Fruit fly (Drosophila melanogaster) whole organism, embryonic: ENCODE data around the gene ninaE.
A peak's percentile ranks its signal among the peaks of the same experiment; 100 is the strongest.

Experiments used
- Atf6 ChIP-seq: fragments of 200-800 bp; sonication (Bioruptor generic); IDR thresholded peaks from 2 replicates; pipeline ENCODE4 v1.3.6; 2022; ENCODE audit warnings: missing biosample characterization, missing genetic modification characterization
- CG1024 ChIP-seq: fragments of 200-800 bp; sonication (Bioruptor generic); IDR thresholded peaks from 2 replicates; pipeline ENCODE4 v1.3.6; 2022; ENCODE audit warnings: missing biosample characterization, missing genetic modification characterization
- CG10274 ChIP-seq: fragments of 200-800 bp; sonication (Bioruptor generic); optimal IDR thresholded peaks from 3 replicates; lab custom pipeline; 2017; ENCODE audit warnings: missing biosample characterization, mild to moderate bottlenecking, missing genetic modification characterization
- CG10431 ChIP-seq: fragments of 200-800 bp; sonication (Bioruptor generic); optimal IDR thresholded peaks from 3 replicates; lab custom pipeline; 2018; ENCODE audit warnings: missing biosample characterization, mild to moderate bottlenecking, missing genetic modification characterization
- CG10462 ChIP-seq: fragments of 200-800 bp; sonication (Bioruptor generic); optimal IDR thresholded peaks from 2 replicates; lab custom pipeline; 2016; ENCODE audit warnings: missing biosample characterization, missing genetic modification characterization
- CG11696 ChIP-seq: fragments of 200-800 bp; sonication (Bioruptor generic); IDR thresholded peaks from 2 replicates; pipeline ENCODE4 v1.3.6; 2022; ENCODE audit warnings: missing biosample characterization, missing genetic modification characterization
- CG13296 ChIP-seq: fragments of 200-800 bp; sonication (Bioruptor generic); optimal IDR thresholded peaks from 3 replicates; lab custom pipeline; 2018; ENCODE audit warnings: missing biosample characterization, mild to moderate bottlenecking, missing genetic modification characterization
- CG15514 ChIP-seq: fragments of 200-800 bp; sonication (Bioruptor generic); optimal IDR thresholded peaks from 3 replicates; lab custom pipeline; 2017; ENCODE audit warnings: missing biosample characterization, missing genetic modification characterization, mild to moderate bottlenecking, moderate library complexity, missing genetic modification reagents
- CG15601 ChIP-seq: fragments of 200-800 bp; sonication (Bioruptor generic); optimal IDR thresholded peaks from 3 replicates; lab custom pipeline; 2019; ENCODE audit warnings: missing biosample characterization, mild to moderate bottlenecking, missing genetic modification characterization, moderate library complexity
- CG1603 ChIP-seq: fragments of 200-800 bp; sonication (Bioruptor generic); optimal IDR thresholded peaks from 2 replicates; lab custom pipeline; 2019; ENCODE audit warnings: missing biosample characterization, mild to moderate bottlenecking, missing genetic modification characterization, moderate library complexity
- CG16779 ChIP-seq: fragments of 200-800 bp; sonication (Bioruptor generic); IDR thresholded peaks from 2 replicates; pipeline ENCODE4 v1.3.6; 2022; ENCODE audit warnings: missing biosample characterization, missing genetic modification characterization
- CG18599 ChIP-seq: fragments of 200-800 bp; sonication (Bioruptor generic); optimal IDR thresholded peaks from 3 replicates; lab custom pipeline; 2017; ENCODE audit warnings: missing biosample characterization, missing genetic modification characterization, mild to moderate bottlenecking, moderate library complexity, missing genetic modification reagents
- CG34376 ChIP-seq: fragments of 200-800 bp; sonication (Bioruptor generic); optimal IDR thresholded peaks from 2 replicates; lab custom pipeline; 2018; ENCODE audit warnings: missing biosample characterization, mild to moderate bottlenecking, missing genetic modification characterization
- CG5180 ChIP-seq: fragments of 200-800 bp; sonication (Bioruptor generic); optimal IDR thresholded peaks from 3 replicates; lab custom pipeline; 2017; ENCODE audit warnings: missing biosample characterization, missing genetic modification characterization, mild to moderate bottlenecking, moderate library complexity, missing genetic modification reagents
- CG6175 ChIP-seq: fragments of 200-800 bp; sonication (Bioruptor generic); IDR thresholded peaks from 3 replicates; pipeline ENCODE4 v1.3.6; 2022; ENCODE audit warnings: missing biosample characterization, missing genetic modification characterization
- CG6765 ChIP-seq: fragments of 200-800 bp; sonication (Bioruptor generic); optimal IDR thresholded peaks from 3 replicates; lab custom pipeline; 2017; ENCODE audit warnings: missing biosample characterization, mild to moderate bottlenecking, missing genetic modification characterization
- CG8089 ChIP-seq: fragments of 200-800 bp; sonication (Bioruptor generic); optimal IDR thresholded peaks from 3 replicates; lab custom pipeline; 2016; ENCODE audit warnings: missing biosample characterization, missing genetic modification characterization
- CG9609 ChIP-seq: fragments of 200-800 bp; sonication (Bioruptor generic); optimal IDR thresholded peaks from 3 replicates; lab custom pipeline; 2016; ENCODE audit warnings: missing biosample characterization, missing genetic modification characterization
- CkIIα-i1 ChIP-seq: fragments of 200-800 bp; sonication (Bioruptor generic); IDR thresholded peaks from 2 replicates; pipeline ENCODE4 v1.3.6; 2022; ENCODE audit warnings: missing biosample characterization, missing genetic modification characterization
- E2f2 ChIP-seq: fragments of 200-800 bp; sonication (Bioruptor generic); IDR thresholded peaks from 2 replicates; pipeline ENCODE4 v1.3.6; 2022; ENCODE audit warnings: missing biosample characterization, missing genetic modification characterization
- Fer3 ChIP-seq: fragments of 200-800 bp; sonication (Bioruptor generic); optimal IDR thresholded peaks from 2 replicates; lab custom pipeline; 2018; ENCODE audit warnings: missing biosample characterization, mild to moderate bottlenecking, missing genetic modification characterization, moderate library complexity
- Gug ChIP-seq: fragments of 200-800 bp; sonication (Bioruptor generic); IDR thresholded peaks from 4 replicates; pipeline ENCODE4 v1.3.6; 2022; ENCODE audit warnings: missing biosample characterization, missing genetic modification characterization
- Nf-YB ChIP-seq: fragments of 200-800 bp; sonication (Bioruptor generic); optimal IDR thresholded peaks from 3 replicates; lab custom pipeline; 2019; ENCODE audit warnings: missing biosample characterization, mild to moderate bottlenecking, missing genetic modification characterization, moderate library complexity
- Optix ChIP-seq: fragments of 200-800 bp; sonication (Bioruptor generic); IDR thresholded peaks from 3 replicates; pipeline ENCODE4 v1.3.6; 2022; ENCODE audit warnings: missing biosample characterization, missing genetic modification characterization
- Ssrp ChIP-seq: fragments of 200-800 bp; sonication (Bioruptor generic); optimal IDR thresholded peaks from 2 replicates; lab custom pipeline; 2018; ENCODE audit warnings: missing biosample characterization, mild to moderate bottlenecking, missing genetic modification characterization, moderate library complexity
- Usf ChIP-seq: fragments of 200-800 bp; sonication (Bioruptor generic); optimal IDR thresholded peaks from 2 replicates; lab custom pipeline; 2017; ENCODE audit warnings: missing genotype, missing biosample characterization, missing genetic modification characterization
- Vsx1 ChIP-seq: fragments of 200-800 bp; sonication (Bioruptor generic); optimal IDR thresholded peaks from 2 replicates; lab custom pipeline; 2017; ENCODE audit warnings: missing biosample characterization, mild to moderate bottlenecking, missing genetic modification characterization, missing genetic modification reagents
- Xbp1 ChIP-seq: fragments of 200-800 bp; sonication (Bioruptor generic); optimal IDR thresholded peaks from 3 replicates; lab custom pipeline; 2016; ENCODE audit warnings: missing biosample characterization, mild to moderate bottlenecking, missing genetic modification characterization
- abd-A ChIP-seq: fragments of 200-800 bp; sonication (Bioruptor generic); optimal IDR thresholded peaks from 3 replicates; lab custom pipeline; 2019; ENCODE audit warnings: missing biosample characterization, mild to moderate bottlenecking, missing genetic modification characterization, moderate library complexity
- ase ChIP-seq: fragments of 200-800 bp; sonication (Bioruptor generic); IDR thresholded peaks from 3 replicates; pipeline ENCODE4 v1.3.6; 2022; ENCODE audit warnings: missing biosample characterization, missing genetic modification characterization
- cad ChIP-seq: fragments of >200 bp; optimal IDR thresholded peaks from 2 replicates; lab custom pipeline; 2017; ENCODE audit warnings: missing biosample characterization, missing genetic modification characterization
- disco-r ChIP-seq: fragments of 200-800 bp; sonication (Bioruptor generic); optimal IDR thresholded peaks from 2 replicates; lab custom pipeline; 2016; ENCODE audit warnings: missing biosample characterization, missing genetic modification characterization
- her ChIP-seq: fragments of 200-800 bp; sonication (Bioruptor generic); optimal IDR thresholded peaks from 2 replicates; lab custom pipeline; 2016; ENCODE audit warnings: missing biosample characterization, missing genetic modification characterization
- hkb ChIP-seq, 2 experiments: fragments of 200-800 bp in 1 of 2; fragments of >200 bp in 1 of 2; sonication (Bioruptor generic) in 1 of 2; IDR thresholded peaks in 1 of 2; optimal IDR thresholded peaks in 1 of 2; 2 replicates each; pipeline versions ENCODE4 v1.3.6 to Lab custom; 2017 to 2022; ENCODE audit warnings: missing biosample characterization in 1 of 2, missing genetic modification characterization in 1 of 2
- ind ChIP-seq: fragments of 200-800 bp; sonication (Bioruptor generic); optimal IDR thresholded peaks from 3 replicates; lab custom pipeline; 2016; ENCODE audit warnings: missing biosample characterization, missing genetic modification characterization
- inv ChIP-seq: fragments of 200-800 bp; sonication (Bioruptor generic); IDR thresholded peaks from 2 replicates; pipeline ENCODE4 v1.3.6; 2022; ENCODE audit warnings: missing biosample characterization, missing genetic modification characterization; ENCODE audit not compliant: partially characterized antibody
- kah ChIP-seq: fragments of 200-800 bp; sonication (Bioruptor generic); optimal IDR thresholded peaks from 2 replicates; lab custom pipeline; 2018; ENCODE audit warnings: missing biosample characterization, mild to moderate bottlenecking, missing genetic modification characterization
- nau ChIP-seq: fragments of 200-800 bp; sonication (Bioruptor generic); optimal IDR thresholded peaks from 3 replicates; lab custom pipeline; 2017; ENCODE audit warnings: missing biosample characterization, mild to moderate bottlenecking, missing genetic modification characterization, missing genetic modification reagents
- p53 ChIP-seq: fragments of 200-800 bp; sonication (Bioruptor generic); optimal IDR thresholded peaks from 2 replicates; lab custom pipeline; 2016; ENCODE audit warnings: missing biosample characterization, missing genetic modification characterization
- sd ChIP-seq: fragments of 200-800 bp; sonication (Bioruptor generic); optimal IDR thresholded peaks from 3 replicates; lab custom pipeline; 2018; ENCODE audit warnings: missing biosample characterization, mild to moderate bottlenecking, missing genetic modification characterization, moderate library complexity
- seq ChIP-seq: fragments of 200-800 bp; sonication (Bioruptor generic); IDR thresholded peaks from 2 replicates; pipeline ENCODE4 v1.3.6; 2022; ENCODE audit warnings: missing biosample characterization, missing genetic modification characterization
- slbo ChIP-seq: fragments of 200-800 bp; sonication (Bioruptor generic); IDR thresholded peaks from 2 replicates; pipeline ENCODE4 v1.3.6; 2022; ENCODE audit warnings: missing biosample characterization, missing genetic modification characterization
- sqz ChIP-seq: fragments of 200-800 bp; sonication (Bioruptor generic); optimal IDR thresholded peaks from 3 replicates; lab custom pipeline; 2018; ENCODE audit warnings: missing biosample characterization, mild to moderate bottlenecking, missing genetic modification characterization
- tap ChIP-seq: fragments of 200-800 bp; optimal IDR thresholded peaks from 3 replicates; lab custom pipeline; 2019; ENCODE audit warnings: missing biosample characterization, mild to moderate bottlenecking, missing genetic modification characterization, moderate library complexity
- tll ChIP-seq, 2 experiments: fragments of 200-800 bp in 1 of 2; fragments of >200 bp in 1 of 2; sonication (Bioruptor generic) in 1 of 2; optimal IDR thresholded peaks; 2 replicates each; lab custom pipeline; 2017 to 2019; ENCODE audit warnings: missing biosample characterization in 2 of 2, missing genetic modification characterization in 2 of 2, mild to moderate bottlenecking in 1 of 2, moderate library complexity in 1 of 2
- unc-4 ChIP-seq: fragments of 200-800 bp; sonication (Bioruptor generic); IDR thresholded peaks from 2 replicates; pipeline ENCODE4 v1.3.6; 2022; ENCODE audit warnings: missing biosample characterization, missing genetic modification characterization; ENCODE audit not compliant: partially characterized antibody
- wek ChIP-seq: fragments of 200-800 bp; sonication (Bioruptor generic); optimal IDR thresholded peaks from 3 replicates; lab custom pipeline; 2018; ENCODE audit warnings: missing biosample characterization, mild to moderate bottlenecking, missing genetic modification characterization, moderate library complexity
- zen ChIP-seq: fragments of 200-800 bp; sonication (Bioruptor generic); optimal IDR thresholded peaks from 3 replicates; lab custom pipeline; 2018; ENCODE audit warnings: missing biosample characterization, mild to moderate bottlenecking, missing genetic modification characterization, moderate library complexity

ninaE gene

dm6 chr3R:19889603-19890187 lies 1.7 kb upstream of the ninaE start (continued):
- TF ChIP-seq Vsx1 (GFP tag; lab: Kevin White, UChicago) (peak; percentile 46), Gug (GFP tag; lab: Robert Waterston, UW) (peak; percentile 46; the same call in 1 of the 4 replicates), CG10431 (GFP tag; lab: Kevin White, UChicago) (no peak), CG10274 (GFP tag; lab: Kevin White, UChicago) (peak; percentile 80), zen (tag; lab: Kevin White, UChicago) (peak; percentile 40), cad (GFP tag; lab: Kevin White, UChicago) (no peak), E2f2 (GFP tag; lab: Robert Waterston, UW) (peak; percentile 46; the same call in 1 of the 2 replicates), slbo (GFP tag; lab: Robert Waterston, UW) (peak; percentile 78), CG1603 (tag; lab: Kevin White, UChicago) (no peak), ind (GFP tag; lab: Kevin White, UChicago) (peak; percentile 73), CG18599 (GFP tag; lab: Kevin White, UChicago) (peak; percentile 89), wek (GFP tag; lab: Kevin White, UChicago) (no peak), Fer3 (peak; percentile 86), sqz (GFP tag; lab: Kevin White, UChicago) (peak; percentile 47), ase (GFP tag; lab: Robert Waterston, UW) (no peak; the same call in 2 of the 3 replicates), sd (tag; lab: Kevin White, UChicago) (peak; percentile 65), CG5180 (GFP tag; lab: Kevin White, UChicago) (peak; percentile 64), Xbp1 (GFP tag; lab: Kevin White, UChicago) (peak; percentile 59), tll (GFP tag; optimal IDR thresholded peaks at IDR 0.05; lab: Kevin White, UChicago) (no peak), CG6765 (GFP tag; lab: Kevin White, UChicago) (peak; percentile 76), Optix (GFP tag; lab: Robert Waterston, UW) (no peak), CkIIα-i1 (GFP tag; lab: Robert Waterston, UW) (no peak), abd-A (tag; lab: Kevin White, UChicago) (peak; percentile 43), CG9609 (GFP tag; lab: Kevin White, UChicago) (peak; percentile 2), unc-4 (GFP tag; lab: Robert Waterston, UW) (no peak), Nf-YB (peak; percentile 41), inv (GFP tag; lab: Robert Waterston, UW) (no peak), hkb (optimal IDR thresholded peaks at IDR 0.05; lab: Kevin White, UChicago) (no peak), hkb (GFP tag; IDR thresholded peaks at IDR 0.05; lab: Robert Waterston, UW) (peak; percentile 66), nau (no peak), CG6175 (GFP tag; lab: Robert Waterston, UW) (0 out of 3 replicates have a peak, but pooled peaks have one; percentile 11), tap (tag; lab: Kevin White, UChicago) (peak; percentile 67), CG16779 (no peak), Usf (GFP tag; lab: Kevin White, UChicago) (peak; percentile 41), Ssrp (tag; lab: Kevin White, UChicago) (peak; percentile 40), CG8089 (GFP tag; lab: Kevin White, UChicago) (no peak), CG11696 (GFP tag; lab: Robert Waterston, UW) (no peak)

DNA sequence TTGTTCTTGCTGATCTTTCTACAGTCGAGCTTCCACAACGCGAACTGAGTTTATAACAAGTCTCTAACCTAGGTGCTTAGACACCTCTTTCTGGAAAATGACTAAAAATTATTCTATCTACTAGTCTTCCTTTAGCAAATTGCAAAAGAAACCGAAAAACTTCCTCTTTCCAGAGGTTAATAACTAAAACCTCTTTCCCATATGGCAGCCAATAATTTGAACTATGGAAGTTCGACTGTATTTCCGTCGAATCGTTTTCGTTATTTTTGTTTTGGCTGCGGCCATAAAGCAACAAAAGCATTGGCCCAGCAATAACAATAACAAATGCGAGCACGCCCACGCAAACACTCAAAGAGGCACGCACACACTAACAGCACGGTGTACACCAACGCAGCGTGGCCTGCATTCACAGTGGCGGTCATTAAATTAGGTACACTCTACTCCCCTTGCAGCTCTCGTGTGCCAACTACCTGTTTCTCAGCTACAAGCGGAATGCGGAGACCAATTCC lies 7.5 kb downstream of the ninaE start:
- TF ChIP-seq CG34376 = peak; percentile 77
- no peak for TF ChIP-seq p53 (GFP tag; lab: Kevin White, UChicago)
- peak; percentile 55; the same call in 1 of the 2 replicates for TF ChIP-seq seq (GFP tag; lab: Robert Waterston, UW)
- peak; percentile 26 for TF ChIP-seq CG15514 (GFP tag; lab: Kevin White, UChicago)
- TF ChIP-seq CG10462 (GFP tag; lab: Kevin White, UChicago) = peak; percentile 3
- peak; percentile 12 for TF ChIP-seq disco-r (GFP tag; lab: Kevin White, UChicago)
- peak; percentile 38 for TF ChIP-seq Nf-YB
- TF ChIP-seq CG6765 (GFP tag; lab: Kevin White, UChicago) = peak; percentile 66
- peak; percentile 86 for TF ChIP-seq CG13296
- TF ChIP-seq CG15601 (tag; lab: Kevin White, UChicago) = peak; percentile 56
- peak; percentile 8 for TF ChIP-seq her
- peak; percentile 79 for TF ChIP-seq kah (GFP tag; lab: Kevin White, UChicago)
- no peak for TF ChIP-seq CG1024 (GFP tag; lab: Robert Waterston, UW)
- TF ChIP-seq Atf6 (GFP tag; lab: Robert Waterston, UW) = peak; percentile 66; the same call in 1 of the 2 replicates
